Worm (Caenorhabditis elegans) whole organism, L4/young adult: Measurements from ENCODE around the gene nipi-4.

Experiments used
- W03F9.2 ChIP-seq: fragments of 150-350 bp; optimal IDR thresholded peaks from 2 replicates; lab custom pipeline; 2014; ENCODE audit warnings: missing biosample characterization, missing genetic modification characterization
- dao-5 ChIP-seq: sonication (generic microtip); optimal IDR thresholded peaks from 2 replicates; lab custom pipeline; 2016; ENCODE audit warnings: missing genotype, missing genetic modification characterization, moderate library complexity, missing compliant biosample characterization

DNA sequence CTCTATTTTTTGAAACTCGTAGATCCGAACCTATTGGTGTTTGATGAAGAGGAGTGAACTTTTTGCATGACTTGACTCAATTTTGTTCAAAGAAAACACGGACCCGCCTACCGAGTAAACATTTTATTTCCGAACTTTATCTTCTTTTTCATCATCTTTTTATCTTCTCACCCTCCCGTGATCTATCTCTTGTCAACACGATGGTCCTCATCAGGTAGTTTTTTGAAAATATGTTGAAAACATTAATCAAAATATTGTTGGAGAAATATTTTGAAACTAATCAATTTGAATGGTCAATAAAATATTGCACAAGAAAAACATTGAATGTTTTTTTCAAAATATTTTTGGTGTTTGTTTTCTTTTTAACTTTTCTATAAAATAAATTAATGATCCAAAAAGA lies 37.8 kb upstream of the nipi-4 start:
- TF ChIP-seq dao-5 = no peak
- TF ChIP-seq W03F9.2 (tag; lab: Kevin White, UChicago) = no peak
